Worm (Caenorhabditis elegans) whole organism, L4 larva: ENCODE data around the gene mca-1.

Source experiments
- D1046.2 ChIP-seq: fragments of 200-800 bp; sonication (Bioruptor generic); IDR thresholded peaks from 2 replicates; pipeline ENCODE4 v1.3.6; 2022; ENCODE audit warnings: missing genetic modification characterization, missing compliant biosample characterization
- F10B5.3 ChIP-seq: sonication (generic microtip); optimal IDR thresholded peaks from 2 replicates; lab custom pipeline; 2016; ENCODE audit warnings: mild to moderate bottlenecking, missing genetic modification characterization, missing compliant biosample characterization
- F26F4.8 ChIP-seq: fragments of 200-800 bp; sonication (Bioruptor generic); conservative IDR thresholded peaks from 2 replicates; pipeline ENCODE4 v1.3.6; 2022; ENCODE audit warnings: missing genetic modification characterization, missing compliant biosample characterization
- F44E2.7 ChIP-seq: fragments of 200-800 bp; sonication (Bioruptor generic); IDR thresholded peaks from 2 replicates; pipeline ENCODE4 v2.1.2; 2022; ENCODE audit warnings: missing genetic modification characterization, missing compliant biosample characterization
- Y105C5A.15 ChIP-seq: fragments of 200-800 bp; sonication (Bioruptor generic); IDR thresholded peaks from 2 replicates; pipeline ENCODE4 v1.3.6; 2022; ENCODE audit warnings: missing genetic modification characterization, missing compliant biosample characterization
- Y48G9A.11 ChIP-seq: fragments of 200-800 bp; sonication (Bioruptor generic); IDR thresholded peaks from 2 replicates; pipeline ENCODE4 v1.3.6; 2022; ENCODE audit warnings: missing genetic modification reagents, missing genetic modification characterization, missing compliant biosample characterization
- ZK546.5 ChIP-seq, 2 experiments: sonication (generic microtip); optimal IDR thresholded peaks; 2 replicates each; lab custom pipeline; 2017; ENCODE audit warnings: missing biosample characterization in 2 of 2, missing genetic modification characterization in 2 of 2
- aha-1 ChIP-seq: fragments of 150-350 bp; peaks from one replicate; lab custom pipeline; 2014; ENCODE audit warnings: missing biosample characterization, missing genetic modification characterization
- ama-1 ChIP-seq: fragments of 150-350 bp; optimal IDR thresholded peaks from 2 replicates; lab custom pipeline; 2014; ENCODE audit warnings: inconsistent platforms, mixed read lengths
- ceh-62 ChIP-seq: sonication (generic microtip); optimal IDR thresholded peaks from 2 replicates; lab custom pipeline; 2017; ENCODE audit warnings: missing biosample characterization, missing genetic modification characterization
- ceh-82 ChIP-seq: sonication (generic microtip); optimal IDR thresholded peaks from 2 replicates; lab custom pipeline; 2017; ENCODE audit warnings: missing biosample characterization, missing genetic modification characterization
- cey-2 ChIP-seq: sonication (generic microtip); optimal IDR thresholded peaks from 3 replicates; lab custom pipeline; 2017; ENCODE audit warnings: missing genetic modification characterization, mild to moderate bottlenecking, missing compliant biosample characterization, antibody characterized with exemption, borderline replicate concordance; ENCODE audit not compliant: insufficient read depth
- ctbp-1 ChIP-seq: fragments of 200-800 bp; sonication (Bioruptor generic); IDR thresholded peaks from 2 replicates; pipeline ENCODE4 v1.3.6; 2022; ENCODE audit warnings: missing genetic modification reagents, missing genetic modification characterization, missing compliant biosample characterization
- daf-12 ChIP-seq: fragments of 150-350 bp; optimal IDR thresholded peaks from 2 replicates; lab custom pipeline; 2014; ENCODE audit warnings: missing biosample characterization, missing genetic modification reagents, missing genetic modification characterization
- daf-16 ChIP-seq, 3 experiments: sonication (generic microtip); optimal IDR thresholded peaks; 2 replicates each; lab custom pipeline; 2016 to 2017; ENCODE audit warnings: missing genetic modification characterization in 3 of 3, missing genetic modification reagents in 3 of 3, mild to moderate bottlenecking in 2 of 3, missing compliant biosample characterization in 2 of 3, missing biosample characterization in 1 of 3, moderate library complexity in 1 of 3
- dmd-8 ChIP-seq: fragments of 200-800 bp; sonication (Bioruptor generic); IDR thresholded peaks from 2 replicates; pipeline ENCODE4 v1.3.6; 2022; ENCODE audit warnings: missing genetic modification characterization, missing compliant biosample characterization
- dmd-9 ChIP-seq: fragments of 200-800 bp; sonication (Bioruptor generic); IDR thresholded peaks from 2 replicates; pipeline ENCODE4 v1.3.6; 2022; ENCODE audit warnings: missing genetic modification reagents, missing genetic modification characterization, missing compliant biosample characterization
- dpl-1 ChIP-seq: fragments of 150-350 bp; optimal IDR thresholded peaks from 2 replicates; lab custom pipeline; 2014; ENCODE audit warnings: missing biosample characterization, missing genetic modification reagents, missing genetic modification characterization
- duxl-1 ChIP-seq: sonication (generic microtip); optimal IDR thresholded peaks from 2 replicates; lab custom pipeline; 2016; ENCODE audit warnings: mild to moderate bottlenecking, missing genetic modification characterization, moderate library complexity, missing compliant biosample characterization; ENCODE audit not compliant: poor library complexity
- dve-1 ChIP-seq: sonication (generic microtip); optimal IDR thresholded peaks from 2 replicates; lab custom pipeline; 2017; ENCODE audit warnings: antibody characterized with exemption, mild to moderate bottlenecking, missing genetic modification characterization, missing compliant biosample characterization; ENCODE audit not compliant: insufficient read depth
- fkh-10 ChIP-seq: fragments of 150-350 bp; optimal IDR thresholded peaks from 2 replicates; lab custom pipeline; 2014; ENCODE audit warnings: missing biosample characterization, missing genetic modification reagents, missing genetic modification characterization
- fos-1 ChIP-seq: fragments of 150-350 bp; optimal IDR thresholded peaks from 2 replicates; lab custom pipeline; 2014; ENCODE audit warnings: missing biosample characterization, missing genetic modification characterization
- gei-8 ChIP-seq: fragments of 200-800 bp; sonication (Bioruptor generic); optimal IDR thresholded peaks from 2 replicates; lab custom pipeline; 2018; ENCODE audit warnings: mild to moderate bottlenecking, missing genetic modification characterization, missing compliant biosample characterization
- hmg-1.1 ChIP-seq: fragments of 200-800 bp; sonication (Bioruptor generic); IDR thresholded peaks from 2 replicates; pipeline ENCODE4 v1.3.6; 2022; ENCODE audit warnings: missing genetic modification reagents, missing genetic modification characterization, missing compliant biosample characterization
- lin-1 ChIP-seq: fragments of 200-800 bp; sonication (Bioruptor generic); IDR thresholded peaks from 2 replicates; pipeline ENCODE4 v1.3.6; 2022; ENCODE audit warnings: missing genetic modification reagents, missing genetic modification characterization, missing compliant biosample characterization
- lsy-2 ChIP-seq, 2 experiments: fragments of 150-350 bp in 1 of 2; sonication (generic microtip) in 1 of 2; optimal IDR thresholded peaks; 2 replicates each; lab custom pipeline; 2014 to 2017; ENCODE audit warnings: missing biosample characterization in 2 of 2, missing genetic modification characterization in 2 of 2
- madf-9 ChIP-seq: fragments of 200-800 bp; sonication (Bioruptor generic); conservative IDR thresholded peaks from 2 replicates; pipeline ENCODE4 v1.3.6; 2022; ENCODE audit warnings: missing genetic modification reagents, missing genetic modification characterization, missing compliant biosample characterization
- mep-1 ChIP-seq: fragments of 150-350 bp; sonication (generic microtip); optimal IDR thresholded peaks from 3 replicates; lab custom pipeline; 2014; ENCODE audit warnings: missing biosample characterization, missing genetic modification characterization
- nhr-237 ChIP-seq: sonication (generic microtip); optimal IDR thresholded peaks from 2 replicates; lab custom pipeline; 2017; ENCODE audit warnings: missing biosample characterization, missing genetic modification characterization
- nhr-28 ChIP-seq: fragments of 150-350 bp; optimal IDR thresholded peaks from 2 replicates; lab custom pipeline; 2014; ENCODE audit warnings: missing biosample characterization, missing genetic modification characterization
- nhr-41 ChIP-seq: fragments of 200-800 bp; sonication (Bioruptor generic); IDR thresholded peaks from 2 replicates; pipeline ENCODE4 v1.3.6; 2022; ENCODE audit warnings: missing genetic modification reagents, missing genetic modification characterization, missing compliant biosample characterization
- nhr-42 ChIP-seq: fragments of 200-800 bp; sonication (Bioruptor generic); IDR thresholded peaks from 2 replicates; pipeline ENCODE4 v1.3.6; 2022; ENCODE audit warnings: missing genetic modification characterization, missing compliant biosample characterization
- nhr-48 ChIP-seq: sonication (generic microtip); optimal IDR thresholded peaks from 2 replicates; lab custom pipeline; 2016; ENCODE audit warnings: mild to moderate bottlenecking, missing genetic modification characterization, missing compliant biosample characterization
- nhr-6 ChIP-seq: fragments of 150-350 bp; optimal IDR thresholded peaks from 2 replicates; lab custom pipeline; 2014; ENCODE audit warnings: missing biosample characterization, missing genetic modification characterization
- nhr-76 ChIP-seq: fragments of 150-350 bp; optimal IDR thresholded peaks from 2 replicates; lab custom pipeline; 2014; ENCODE audit warnings: missing biosample characterization, missing genetic modification characterization
- nhr-77 ChIP-seq: fragments of 150-350 bp; optimal IDR thresholded peaks from 2 replicates; lab custom pipeline; 2014; ENCODE audit warnings: missing biosample characterization, missing genetic modification characterization
- pha-4 ChIP-seq, 2 experiments: fragments of 150-350 bp in 1 of 2; fragments of 200-800 bp in 1 of 2; sonication (Bioruptor generic) in 1 of 2; IDR thresholded peaks in 1 of 2; optimal IDR thresholded peaks in 1 of 2; 2 replicates each; pipeline versions ENCODE4 v1.3.6 to Lab custom; 2014 to 2022; ENCODE audit warnings: missing genetic modification characterization in 2 of 2, missing genetic modification reagents in 2 of 2, missing biosample characterization in 1 of 2, missing compliant biosample characterization in 1 of 2
- rbr-2 ChIP-seq: sonication (generic microtip); optimal IDR thresholded peaks from 2 replicates; lab custom pipeline; 2016; ENCODE audit warnings: missing genotype, missing genetic modification characterization, missing compliant biosample characterization
- set-16 ChIP-seq: fragments of 200-800 bp; sonication (Bioruptor generic); IDR thresholded peaks from 2 replicates; pipeline ENCODE4 v1.3.6; 2022; ENCODE audit warnings: missing genetic modification reagents, missing genetic modification characterization, missing compliant biosample characterization
- skn-1 ChIP-seq: fragments of 150-350 bp; optimal IDR thresholded peaks from 2 replicates; lab custom pipeline; 2014; ENCODE audit warnings: missing biosample characterization, missing genetic modification characterization
- spr-1 ChIP-seq: sonication (generic microtip); optimal IDR thresholded peaks from 2 replicates; lab custom pipeline; 2016; ENCODE audit warnings: mild to moderate bottlenecking, missing genetic modification characterization, missing compliant biosample characterization
- tra-1 ChIP-seq: fragments of 200-800 bp; sonication (Bioruptor generic); IDR thresholded peaks from 2 replicates; pipeline ENCODE4 v1.3.6; 2022; ENCODE audit warnings: missing genetic modification reagents, missing genetic modification characterization, missing compliant biosample characterization
- unc-130 ChIP-seq: sonication (generic microtip); optimal IDR thresholded peaks from 2 replicates; lab custom pipeline; 2016; ENCODE audit warnings: missing genetic modification reagents, missing genetic modification characterization, missing compliant biosample characterization
- zag-1 ChIP-seq: fragments of 150-350 bp; optimal IDR thresholded peaks from 2 replicates; lab custom pipeline; 2014; ENCODE audit warnings: missing biosample characterization, missing genetic modification characterization
- zfp-2 ChIP-seq: sonication (generic microtip); optimal IDR thresholded peaks from 2 replicates; lab custom pipeline; 2016; ENCODE audit warnings: mild to moderate bottlenecking, missing genetic modification characterization, missing compliant biosample characterization
- zip-11 ChIP-seq: fragments of 200-800 bp; sonication (Bioruptor generic); IDR thresholded peaks from 2 replicates; pipeline ENCODE4 v1.3.6; 2022; ENCODE audit warnings: missing genetic modification characterization, missing compliant biosample characterization

The mca-1 gene

DNA sequence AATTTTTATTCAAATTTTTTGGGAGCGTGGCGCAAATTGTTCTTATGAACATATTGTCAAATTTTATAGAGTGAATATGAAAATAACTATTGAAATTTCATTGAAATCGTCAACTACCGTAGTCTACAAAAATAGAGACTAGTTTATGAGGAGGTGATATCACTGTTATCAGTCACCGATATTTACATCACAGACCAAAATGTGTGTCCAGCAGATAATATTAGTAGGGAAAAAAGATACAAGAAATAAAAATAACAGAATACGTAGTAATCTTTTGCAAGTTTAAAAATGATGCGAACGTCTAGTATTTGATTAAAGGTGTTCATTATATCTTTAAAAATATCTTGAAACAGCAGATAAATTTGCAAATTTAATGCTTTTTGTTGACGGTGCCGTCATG lies 44.5 kb upstream of the mca-1 start:
- TF ChIP-seq daf-16 (GFP tag; optimal IDR thresholded peaks at IDR 0.05; lab: Kevin White, UChicago) (no peak), daf-16 (tag; optimal IDR thresholded peaks at IDR 0.05; lab: Kevin White, UChicago) (peak; percentile 67), cey-2 (tag; lab: Kevin White, UChicago) (no peak)

DNA sequence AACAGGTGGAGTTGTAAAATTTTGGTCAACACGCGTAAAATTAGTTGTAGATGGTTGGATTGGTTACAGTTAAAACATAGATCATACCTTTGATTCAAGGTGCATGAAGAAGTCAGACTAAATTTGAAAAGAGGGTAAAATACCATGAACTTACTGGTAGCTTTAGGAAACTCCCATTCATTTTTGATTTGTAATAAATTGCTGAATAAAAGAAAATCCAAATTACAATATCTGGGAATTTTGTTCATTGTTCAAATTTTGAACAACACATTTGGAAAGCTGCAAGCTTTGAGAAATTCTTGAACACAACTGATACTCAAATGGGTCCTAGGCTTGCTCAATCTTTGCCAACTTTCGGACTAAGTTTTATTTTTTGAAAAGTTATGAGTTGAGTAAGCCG lies 43.3 kb upstream of the mca-1 start:
- TF ChIP-seq aha-1: peak; percentile 91
- TF ChIP-seq ama-1: no peak

ce11 chrIV:9677226-9677992 lies 42.7 kb upstream of the mca-1 start:
- TF ChIP-seq rbr-2: peak; percentile 67
- TF ChIP-seq nhr-237 (tag; lab: Kevin White, UChicago): no peak
- no peak for TF ChIP-seq nhr-42 (GFP tag; lab: Robert Waterston, UW)
- peak; percentile 78 for TF ChIP-seq nhr-77
- TF ChIP-seq duxl-1 (tag; lab: Kevin White, UChicago): no peak
- peak; percentile 31 for TF ChIP-seq dpl-1 (GFP tag; lab: Kevin White, UChicago)
- TF ChIP-seq ceh-82 (tag; lab: Kevin White, UChicago): no peak
- peak; percentile 39 for TF ChIP-seq lin-1 (GFP tag; lab: Robert Waterston, UW)
- no peak for TF ChIP-seq ZK546.5 (tag; optimal IDR thresholded peaks at IDR 0.05; lab: Kevin White, UChicago)
- no peak for TF ChIP-seq F10B5.3
- TF ChIP-seq ctbp-1: peak; percentile 70; the same call in 1 of the 2 replicates
- TF ChIP-seq zip-11 (GFP tag; lab: Robert Waterston, UW): no peak
- TF ChIP-seq nhr-76: no peak
- TF ChIP-seq tra-1: peak; percentile 69
- TF ChIP-seq nhr-28: peak; percentile 89
- no peak for TF ChIP-seq nhr-41 (GFP tag; lab: Robert Waterston, UW)
- TF ChIP-seq F44E2.7 (GFP tag; lab: Robert Waterston, UW): no peak
- TF ChIP-seq dve-1 (tag; lab: Kevin White, UChicago): peak; percentile 74
- no peak for TF ChIP-seq F26F4.8
- TF ChIP-seq Y105C5A.15 (GFP tag; lab: Robert Waterston, UW): no peak
- TF ChIP-seq hmg-1.1: peak; percentile 56
- TF ChIP-seq ceh-62 (tag; lab: Kevin White, UChicago): no peak
- TF ChIP-seq madf-9 (GFP tag; lab: Robert Waterston, UW): no peak
- TF ChIP-seq dmd-8 (GFP tag; lab: Robert Waterston, UW): no peak
- peak; percentile 77 for TF ChIP-seq fkh-10 (GFP tag; lab: Kevin White, UChicago)
- no peak for TF ChIP-seq Y48G9A.11
- no peak for TF ChIP-seq unc-130 (GFP tag; lab: Kevin White, UChicago)
- no peak for TF ChIP-seq dmd-9 (GFP tag; lab: Robert Waterston, UW)
- peak; percentile 73 for TF ChIP-seq mep-1
- TF ChIP-seq nhr-6 (tag; lab: Kevin White, UChicago): no peak
- TF ChIP-seq D1046.2 (GFP tag; lab: Robert Waterston, UW): no peak
- no peak for TF ChIP-seq fos-1
- TF ChIP-seq aha-1: no peak
- no peak for TF ChIP-seq zfp-2
- TF ChIP-seq gei-8 (GFP tag; lab: Kevin White, UChicago): no peak
- TF ChIP-seq spr-1 (tag; lab: Kevin White, UChicago): peak; percentile 17
- no peak for TF ChIP-seq skn-1 (tag; lab: Kevin White, UChicago)
- TF ChIP-seq lsy-2 (tag; optimal IDR thresholded peaks at IDR 0.05; lab: Kevin White, UChicago): peak; percentile 9 to 84
- no peak for TF ChIP-seq set-16 (GFP tag; lab: Robert Waterston, UW)
- TF ChIP-seq daf-12 (tag; lab: Kevin White, UChicago): no peak
- peak; percentile 85 for TF ChIP-seq nhr-48 (tag; lab: Kevin White, UChicago)
- no peak for TF ChIP-seq pha-4 (GFP tag; IDR thresholded peaks at IDR 0.05; lab: Robert Waterston, UW)
- TF ChIP-seq pha-4 (tag; optimal IDR thresholded peaks at IDR 0.05; lab: Kevin White, UChicago): peak; percentile 26
- TF ChIP-seq zag-1 (tag; lab: Kevin White, UChicago): no peak
